Worm (Caenorhabditis elegans): Measurements from ENCODE around the gene C25G4.3.
A peak's percentile ranks its signal among the peaks of the same experiment; 100 is the strongest.

C25G4.3 gene

DNA sequence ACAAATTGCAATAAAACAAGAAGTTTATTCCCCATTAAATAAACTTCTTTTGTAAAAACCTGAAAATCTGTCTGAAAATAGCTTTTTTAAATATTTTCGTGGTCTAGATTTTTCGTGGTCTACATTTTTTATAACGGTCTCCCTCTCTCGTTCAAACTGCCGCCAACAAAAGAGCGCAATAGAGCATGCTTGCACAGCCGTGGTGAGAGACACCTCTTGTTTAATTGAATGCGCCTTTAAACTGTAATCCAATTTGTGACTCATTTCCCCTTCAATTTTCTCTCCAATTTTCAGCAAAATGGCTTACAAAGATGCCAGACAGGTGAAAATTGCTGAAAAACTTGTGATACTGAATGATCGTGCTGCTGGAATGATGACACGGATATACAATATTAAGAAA lies 41.5 kb downstream of the C25G4.3 start, which contains the start of gene gex-3 (continued):
- no peak for TF ChIP-seq bed-2 (GFP tag; IDR thresholded peaks at IDR 0.05)
- no peak for TF ChIP-seq let-526 (GFP tag; IDR thresholded peaks at IDR 0.05)
- peak; percentile 67; the same call in 1 of the 2 replicates for TF ChIP-seq madf-3 (GFP tag; IDR thresholded peaks at IDR 0.05)
- TF ChIP-seq Y95B8A.8 (GFP tag; IDR thresholded peaks at IDR 0.05), result 0 out of 2 replicates have a peak, but pooled peaks have one; percentile 22
- TF ChIP-seq cebp-2 (GFP tag; IDR thresholded peaks at IDR 0.05), result no peak
- TF ChIP-seq ekl-4 (GFP tag; IDR thresholded peaks at IDR 0.05), result peak; percentile 71; the same call in 1 of the 2 replicates
- no peak for TF ChIP-seq Y79H2A.3 (GFP tag; conservative IDR thresholded peaks at IDR 0.05)
- no peak for TF ChIP-seq ztf-26 (tag; optimal IDR thresholded peaks at IDR 0.05)
- peak; percentile 78 for TF ChIP-seq D2030.7 (GFP tag; IDR thresholded peaks at IDR 0.05)
- TF ChIP-seq dpff-1 (tag; optimal IDR thresholded peaks at IDR 0.05), result no peak
- peak; percentile 69; the same call in 1 of the 2 replicates for TF ChIP-seq nfyb-1 (GFP tag; IDR thresholded peaks at IDR 0.05)
- no peak for TF ChIP-seq Y56A3A.18 (GFP tag; IDR thresholded peaks at IDR 0.05)
- TF ChIP-seq ceh-40 (GFP tag; IDR thresholded peaks at IDR 0.05), result no peak
- TF ChIP-seq somi-1 (GFP tag; optimal IDR thresholded peaks at IDR 0.05), result no peak
- no peak for TF ChIP-seq ccch-3 (GFP tag; optimal IDR thresholded peaks at IDR 0.05)
- TF ChIP-seq bed-1 (GFP tag; IDR thresholded peaks at IDR 0.05), result no peak
- no peak for TF ChIP-seq ztf-6 (GFP tag; IDR thresholded peaks at IDR 0.05)
- peak; percentile 95 for TF ChIP-seq efl-1 (GFP tag; optimal IDR thresholded peaks at IDR 0.05)
- peak; percentile 91 for TF ChIP-seq F33H1.4 (GFP tag; IDR thresholded peaks at IDR 0.05)
- no peak for TF ChIP-seq Y53G8AR.9 (GFP tag; conservative IDR thresholded peaks at IDR 0.05)
- TF ChIP-seq akir-1 (GFP tag; optimal IDR thresholded peaks at IDR 0.05), result no peak
- TF ChIP-seq hsf-1 (GFP tag; IDR thresholded peaks at IDR 0.05), result peak; percentile 56; the same call in 1 of the 2 replicates
- peak; percentile 79 for TF ChIP-seq tlf-1 (GFP tag; optimal IDR thresholded peaks at IDR 0.05)
- no peak for TF ChIP-seq Y53F4B.3 (GFP tag; IDR thresholded peaks at IDR 0.05)
- peak; percentile 35; the same call in 1 of the 2 replicates for TF ChIP-seq attf-3 (GFP tag; conservative IDR thresholded peaks at IDR 0.05)
- TF ChIP-seq hlh-26 (GFP tag; conservative IDR thresholded peaks at IDR 0.05), result no peak
- TF ChIP-seq tbx-9 (tag; optimal IDR thresholded peaks at IDR 0.05; ENCODE audit: borderline replicate concordance), result no peak
- no peak for TF ChIP-seq cebp-1 (GFP tag; IDR thresholded peaks at IDR 0.05)
- TF ChIP-seq cebp-1 (tag; optimal IDR thresholded peaks at IDR 0.05), result peak; percentile 55
- no peak for TF ChIP-seq hrde-1 (tag; optimal IDR thresholded peaks at IDR 0.05; ENCODE audit: borderline replicate concordance)
- peak; percentile 82 for TF ChIP-seq lsl-1 (GFP tag; optimal IDR thresholded peaks at IDR 0.05)
- TF ChIP-seq nhr-90 (tag; optimal IDR thresholded peaks at IDR 0.05), result no peak
- TF ChIP-seq pbrm-1 (GFP tag; IDR thresholded peaks at IDR 0.05), result peak; percentile 73; the same call in 1 of the 2 replicates
- TF ChIP-seq sptf-2 (GFP tag; optimal IDR thresholded peaks at IDR 0.05), result no peak
- TF ChIP-seq ceh-58 (GFP tag; IDR thresholded peaks at IDR 0.05), result no peak
- peak; percentile 76 for TF ChIP-seq madf-8 (GFP tag; conservative IDR thresholded peaks at IDR 0.05)
- TF ChIP-seq snpc-1.1 (tag; optimal IDR thresholded peaks at IDR 0.05; ENCODE audit: insufficient read depth), result no peak
- peak; percentile 81 for TF ChIP-seq ceh-27 (GFP tag; optimal IDR thresholded peaks at IDR 0.05)
- peak; percentile 74 for TF ChIP-seq rcor-1 (GFP tag; IDR thresholded peaks at IDR 0.05)
- no peak for TF ChIP-seq die-1 (tag; optimal IDR thresholded peaks at IDR 0.05)
- TF ChIP-seq nhr-80 (tag; optimal IDR thresholded peaks at IDR 0.05), result peak; percentile 29
- TF ChIP-seq madf-6 (GFP tag; IDR thresholded peaks at IDR 0.05), result peak; percentile 92
- 0 out of 2 replicates have a peak, but pooled peaks have one; percentile 11 for TF ChIP-seq ztf-25 (GFP tag; IDR thresholded peaks at IDR 0.05)
- peak; percentile 28 for TF ChIP-seq K12H6.12 (tag; optimal IDR thresholded peaks at IDR 0.05)
- TF ChIP-seq B0261.1 (tag; optimal IDR thresholded peaks at IDR 0.05), result no peak
- TF ChIP-seq ets-4 (GFP tag; optimal IDR thresholded peaks at IDR 0.05), result no peak
- TF ChIP-seq ztf-22 (GFP tag; optimal IDR thresholded peaks at IDR 0.05), result no peak
- TF ChIP-seq aptf-3 (GFP tag; IDR thresholded peaks at IDR 0.05), result no peak
- TF ChIP-seq lin-35 (GFP tag; optimal IDR thresholded peaks at IDR 0.05), result peak; percentile 56 to 84 (median 77)

Measured in whole organism, young adult.